Worm (Caenorhabditis elegans) whole organism, L2 larva: ENCODE results near the gene E02C12.6.

Experiments used
- blmp-1 ChIP-seq: sonication (generic microtip); optimal IDR thresholded peaks from 2 replicates; lab custom pipeline; 2017; ENCODE audit warnings: missing genetic modification characterization, mild to moderate bottlenecking, missing compliant biosample characterization, antibody characterized with exemption, moderate library complexity; ENCODE audit not compliant: insufficient read depth
- nhr-12 ChIP-seq: fragments of 150-350 bp; optimal IDR thresholded peaks from 2 replicates; lab custom pipeline; 2014; ENCODE audit warnings: missing biosample characterization, missing genetic modification characterization
- nhr-237 ChIP-seq: fragments of 150-350 bp; optimal IDR thresholded peaks from 2 replicates; lab custom pipeline; 2014; ENCODE audit warnings: missing biosample characterization, missing genetic modification characterization

ce11 chrV:9321185-9321584 lies 49.7 kb downstream of the E02C12.6 start, which contains the start of gene F44A2.7:
- TF ChIP-seq nhr-12 (tag; lab: Kevin White, UChicago) (no peak), blmp-1 (tag; lab: Kevin White, UChicago) (no peak), nhr-237 (tag; lab: Kevin White, UChicago) (no peak)
